Worm (Caenorhabditis elegans) whole organism, young adult: ENCODE data around the gene E02H4.2.
"Not testable (repeated sequence)": the region's sequence is repeated elsewhere in the genome, so short reads cannot be mapped to it uniquely, and the experiment has no call there.

Experiments
- ama-1 ChIP-seq, 3 experiments: fragments of 150-350 bp in 1 of 3; sonication (generic microtip) in 2 of 3; optimal IDR thresholded peaks; 2 replicates each; lab custom pipeline; 2014 to 2018; ENCODE audit warnings: missing biosample characterization in 2 of 3, missing genetic modification characterization in 2 of 3, missing genetic modification reagents in 2 of 3
- chd-7 ChIP-seq: sonication (generic microtip); optimal IDR thresholded peaks from 2 replicates; lab custom pipeline; 2016; ENCODE audit warnings: mild to moderate bottlenecking, missing genetic modification characterization, moderate library complexity, missing compliant biosample characterization
- nhr-90 ChIP-seq: sonication (generic microtip); optimal IDR thresholded peaks from 2 replicates; lab custom pipeline; 2016; ENCODE audit warnings: missing genotype, mild to moderate bottlenecking, missing genetic modification characterization, missing compliant biosample characterization
- unc-62 ChIP-seq: fragments of 150-350 bp; optimal IDR thresholded peaks from 2 replicates; lab custom pipeline; 2014; ENCODE audit warnings: missing biosample characterization, missing genetic modification reagents, missing genetic modification characterization

ce11 chrX:14229306-14229845 lies 52.0 kb downstream of the E02H4.2 start:
- not testable (repeated sequence) for TF ChIP-seq nhr-90 (tag; lab: Kevin White, UChicago); ama-1 (optimal IDR thresholded peaks at IDR 0.05; lab: Kevin White, UChicago); ama-1 (GFP tag; optimal IDR thresholded peaks at IDR 0.05; lab: Kevin White, UChicago); chd-7; unc-62
